Worm (Caenorhabditis elegans) whole organism, L4/young adult: ENCODE data around the gene talp-3.

ENCODE experiments used
- W03F9.2 ChIP-seq: fragments of 150-350 bp; optimal IDR thresholded peaks from 2 replicates; lab custom pipeline; 2014; ENCODE audit warnings: missing biosample characterization, missing genetic modification characterization
- dao-5 ChIP-seq: sonication (generic microtip); optimal IDR thresholded peaks from 2 replicates; lab custom pipeline; 2016; ENCODE audit warnings: missing genotype, missing genetic modification characterization, moderate library complexity, missing compliant biosample characterization
- him-1 ChIP-seq: sonication (generic microtip); optimal IDR thresholded peaks from 2 replicates; lab custom pipeline; 2016; ENCODE audit warnings: missing genotype, missing genetic modification reagents, missing genetic modification characterization, missing compliant biosample characterization

DNA sequence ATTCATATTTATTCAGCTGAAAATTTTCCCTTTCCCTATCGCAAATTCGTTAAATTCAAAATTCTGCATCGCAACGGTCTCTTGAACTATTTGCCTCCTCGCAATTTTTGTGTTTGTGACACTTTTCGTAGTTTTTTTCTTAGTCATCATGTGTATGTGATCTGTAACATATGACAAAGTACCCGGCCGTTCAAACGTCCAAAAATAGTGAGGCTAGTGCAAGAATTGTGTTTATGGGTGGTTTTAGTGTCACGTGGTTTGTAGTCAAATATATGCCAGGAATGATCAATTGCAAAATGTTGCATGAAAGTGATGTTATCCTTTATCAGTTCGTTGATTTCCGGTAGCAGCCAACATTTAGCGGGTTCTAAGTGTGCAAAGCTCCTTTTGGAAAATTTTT lies 43.4 kb downstream of the talp-3 start:
- TF ChIP-seq dao-5 (tag; lab: Kevin White, UChicago) (no peak), him-1 (tag; lab: Kevin White, UChicago) (no peak), W03F9.2 (no peak)
